Fruit fly (Drosophila melanogaster): ENCODE measurements around the gene CG2017.

Gene CG2017

DNA sequence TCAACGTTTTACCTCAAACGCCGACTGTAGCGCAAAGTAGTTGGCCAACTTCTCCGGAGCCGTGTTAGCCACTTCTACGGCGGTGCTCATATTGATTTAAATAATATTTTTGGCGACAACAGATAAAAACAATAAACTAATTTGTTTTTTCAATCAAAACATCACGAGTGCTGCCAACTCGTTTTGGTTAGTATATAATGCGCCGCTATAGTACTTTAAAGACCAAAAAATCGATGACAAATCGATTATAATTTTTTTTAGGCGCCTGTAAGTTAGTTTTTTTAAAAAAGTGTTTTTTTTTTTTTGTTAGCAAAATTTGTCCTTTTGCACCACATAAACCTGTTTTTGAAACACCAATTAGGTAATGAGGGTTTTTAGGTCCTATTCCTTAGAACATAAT, 41.0 kb downstream of the CG2017 start, which contains the start of gene Hpr1 (continued):
- TF ChIP-seq CG18619 (GFP tag; optimal IDR thresholded peaks at IDR 0.05) (no peak), CG12659 (GFP tag; optimal IDR thresholded peaks at IDR 0.05) (peak; percentile 0), stwl (tag; optimal IDR thresholded peaks at IDR 0.05) (peak; percentile 68)

- 0 out of 4 replicates have a peak, but pooled peaks have one; percentile 74 for TF ChIP-seq chinmo (GFP tag; IDR thresholded peaks at IDR 0.05; ENCODE audit: partially characterized antibody)
- no peak for TF ChIP-seq wor (GFP tag; IDR thresholded peaks at IDR 0.05)
- TF ChIP-seq Drgx (GFP tag; IDR thresholded peaks at IDR 0.05) = peak; percentile 27; the same call in 1 of the 2 replicates
- no peak for TF ChIP-seq gfzf (GFP tag; optimal IDR thresholded peaks at IDR 0.05)
- 0 out of 2 replicates have a peak, but pooled peaks have one; percentile 16 for TF ChIP-seq CG32532 (GFP tag; IDR thresholded peaks at IDR 0.05)
- TF ChIP-seq yki (optimal IDR thresholded peaks at IDR 0.05) = no peak
- TF ChIP-seq Deaf1 (tag; optimal IDR thresholded peaks at IDR 0.05) = peak; percentile 25
Observed at dm6 chr3R:5813157-5813659, 49.0 kb downstream of the CG2017 start, which contains the start of gene CG42675. Gene CG42675 (plus strand): TSS chr3R:5813609.
